Fruit fly (Drosophila melanogaster): ENCODE measurements around the gene TwdlT.

DNA sequence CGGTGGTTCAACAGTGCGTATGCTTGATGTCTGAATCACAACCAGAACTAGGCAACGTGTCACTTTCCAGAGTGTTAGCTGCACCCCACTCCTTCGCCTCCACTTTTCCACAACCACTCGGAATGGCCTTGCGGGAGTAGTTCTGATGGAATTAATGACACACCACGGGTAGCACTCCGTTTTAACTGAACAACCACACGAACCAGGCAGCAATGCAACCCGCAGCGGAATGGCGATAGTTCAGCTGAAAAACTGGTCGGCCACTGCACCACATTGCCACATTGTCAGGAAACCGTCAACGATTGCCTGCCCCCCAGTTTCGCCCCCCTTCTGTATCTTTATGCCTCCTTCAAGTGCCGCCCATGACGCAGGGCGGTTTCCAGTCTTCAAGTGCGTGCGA lies 38.5 kb downstream of the TwdlT start, which contains the start of gene Cpr97Ea:
- TF ChIP-seq CTCF (optimal IDR thresholded peaks at IDR 0.05) (no peak), CG8478 (optimal IDR thresholded peaks at IDR 0.05) (no peak)
